Fruit fly (Drosophila melanogaster) whole organism, embryonic: ENCODE data around the gene CG1998.
A peak's percentile ranks its signal among the peaks of the same experiment; 100 is the strongest.

Source experiments
- Abd-B ChIP-seq: fragments of 200-800 bp; sonication (Bioruptor generic); optimal IDR thresholded peaks from 2 replicates; lab custom pipeline; 2018; ENCODE audit warnings: missing biosample characterization, mild to moderate bottlenecking, missing genetic modification characterization, moderate library complexity
- CG11456 ChIP-seq: fragments of 200-800 bp; sonication (Bioruptor generic); IDR thresholded peaks from 3 replicates; pipeline ENCODE4 v1.3.6; 2022; ENCODE audit warnings: missing biosample characterization, missing genetic modification characterization
- CG11560 ChIP-seq: fragments of 200-800 bp; sonication (Bioruptor generic); IDR thresholded peaks from 3 replicates; pipeline ENCODE4 v1.3.6; 2022; ENCODE audit warnings: missing biosample characterization, missing genetic modification characterization
- CG12104 ChIP-seq: fragments of 200-800 bp; sonication (Bioruptor generic); optimal IDR thresholded peaks from 3 replicates; lab custom pipeline; 2016; ENCODE audit warnings: missing biosample characterization, missing genetic modification characterization
- CG12236 ChIP-seq: fragments of 200-800 bp; sonication (Bioruptor generic); optimal IDR thresholded peaks from 2 replicates; lab custom pipeline; 2016; ENCODE audit warnings: missing biosample characterization, missing genetic modification characterization
- CG13424 ChIP-seq: fragments of 200-800 bp; sonication (Bioruptor generic); optimal IDR thresholded peaks from 2 replicates; lab custom pipeline; 2019; ENCODE audit warnings: missing biosample characterization, mild to moderate bottlenecking, missing genetic modification characterization, moderate library complexity
- CG18599 ChIP-seq: fragments of 200-800 bp; sonication (Bioruptor generic); optimal IDR thresholded peaks from 3 replicates; lab custom pipeline; 2017; ENCODE audit warnings: missing biosample characterization, missing genetic modification characterization, mild to moderate bottlenecking, moderate library complexity, missing genetic modification reagents
- CG18619 ChIP-seq: fragments of 200-800 bp; sonication (Bioruptor generic); optimal IDR thresholded peaks from 3 replicates; lab custom pipeline; 2017; ENCODE audit warnings: missing biosample characterization, mild to moderate bottlenecking, missing genetic modification characterization
- CG2712 ChIP-seq: fragments of 200-800 bp; optimal IDR thresholded peaks from 3 replicates; lab custom pipeline; 2019; ENCODE audit warnings: missing biosample characterization, mild to moderate bottlenecking, missing genetic modification characterization, moderate library complexity
- CG31224 ChIP-seq: fragments of 200-800 bp; sonication (Bioruptor generic); IDR thresholded peaks from 2 replicates; pipeline ENCODE4 v1.3.6; 2022; ENCODE audit warnings: missing biosample characterization, missing genetic modification characterization
- CG31441 ChIP-seq: fragments of 200-800 bp; sonication (Bioruptor generic); IDR thresholded peaks from 2 replicates; pipeline ENCODE4 v1.3.6; 2022; ENCODE audit warnings: missing biosample characterization, missing genetic modification characterization
- CG32532 ChIP-seq: fragments of 200-800 bp; sonication (Bioruptor generic); IDR thresholded peaks from 2 replicates; pipeline ENCODE4 v1.3.6; 2022; ENCODE audit warnings: missing biosample characterization, missing genetic modification characterization
- CG6272 ChIP-seq: fragments of 200-800 bp; sonication (Bioruptor generic); IDR thresholded peaks from 2 replicates; pipeline ENCODE4 v1.3.6; 2022; ENCODE audit warnings: missing biosample characterization, missing genetic modification characterization
- CG7745 ChIP-seq: fragments of 200-800 bp; sonication (Bioruptor generic); optimal IDR thresholded peaks from 2 replicates; lab custom pipeline; 2018; ENCODE audit warnings: missing biosample characterization, mild to moderate bottlenecking, missing genetic modification characterization, moderate library complexity
- CG7987 ChIP-seq: fragments of 200-800 bp; sonication (Bioruptor generic); optimal IDR thresholded peaks from 2 replicates; lab custom pipeline; 2018; ENCODE audit warnings: missing biosample characterization, mild to moderate bottlenecking, missing genetic modification characterization, moderate library complexity
- CG8765 ChIP-seq: fragments of 200-800 bp; sonication (Bioruptor generic); IDR thresholded peaks from 2 replicates; pipeline ENCODE4 v1.3.6; 2022; ENCODE audit warnings: missing biosample characterization, missing genetic modification characterization
- CG9817 ChIP-seq: fragments of 200-800 bp; sonication (Bioruptor generic); optimal IDR thresholded peaks from 2 replicates; lab custom pipeline; 2018; ENCODE audit warnings: missing biosample characterization, mild to moderate bottlenecking, missing genetic modification characterization, moderate library complexity
- CHES-1-like ChIP-seq: fragments of 200-800 bp; sonication (Bioruptor generic); optimal IDR thresholded peaks from 2 replicates; lab custom pipeline; 2016; ENCODE audit warnings: missing biosample characterization, missing genetic modification characterization
- CTCF ChIP-seq: fragments of 200-800 bp; sonication (Bioruptor generic); optimal IDR thresholded peaks from 2 replicates; lab custom pipeline; 2017; ENCODE audit warnings: missing biosample characterization, mild to moderate bottlenecking, missing genetic modification characterization, moderate library complexity
- Camta ChIP-seq: fragments of 200-800 bp; sonication (Bioruptor generic); optimal IDR thresholded peaks from 2 replicates; lab custom pipeline; 2016; ENCODE audit warnings: missing biosample characterization, missing genetic modification characterization
- CoRest ChIP-seq: fragments of 200-800 bp; sonication (Bioruptor generic); optimal IDR thresholded peaks from 3 replicates; lab custom pipeline; 2018; ENCODE audit warnings: missing biosample characterization, mild to moderate bottlenecking, missing genetic modification characterization, moderate library complexity
- Ets97D ChIP-seq: fragments of 200-800 bp; sonication (Bioruptor generic); optimal IDR thresholded peaks from 3 replicates; lab custom pipeline; 2016; ENCODE audit warnings: missing biosample characterization, missing genetic modification characterization
- HLH4C ChIP-seq: fragments of 200-800 bp; sonication (Bioruptor generic); IDR thresholded peaks from 3 replicates; pipeline ENCODE4 v1.3.6; 2022; ENCODE audit warnings: missing biosample characterization, missing genetic modification characterization; ENCODE audit not compliant: partially characterized antibody
- HLH54F ChIP-seq: fragments of 200-800 bp; sonication (Bioruptor generic); optimal IDR thresholded peaks from 3 replicates; lab custom pipeline; 2016; ENCODE audit warnings: missing biosample characterization, missing genetic modification characterization
- HLHmδ ChIP-seq: fragments of 200-800 bp; sonication (Bioruptor generic); optimal IDR thresholded peaks from 2 replicates; lab custom pipeline; 2018; ENCODE audit warnings: missing biosample characterization, mild to moderate bottlenecking, missing genetic modification characterization, moderate library complexity
- Hr78 ChIP-seq, 2 experiments: fragments of 200-800 bp in 1 of 2; fragments of >200 bp in 1 of 2; sonication (Bioruptor generic) in 1 of 2; optimal IDR thresholded peaks; 2 replicates each; lab custom pipeline; 2017 to 2019; ENCODE audit warnings: missing biosample characterization in 2 of 2, missing genetic modification characterization in 2 of 2, mild to moderate bottlenecking in 1 of 2, moderate library complexity in 1 of 2
- MESR4 ChIP-seq: fragments of 200-800 bp; sonication (Bioruptor generic); optimal IDR thresholded peaks from 2 replicates; lab custom pipeline; 2018; ENCODE audit warnings: missing biosample characterization, mild to moderate bottlenecking, missing genetic modification characterization, moderate library complexity
- Myb ChIP-seq: fragments of 200-800 bp; sonication (Bioruptor generic); optimal IDR thresholded peaks from 2 replicates; lab custom pipeline; 2016; ENCODE audit warnings: missing biosample characterization, missing genetic modification characterization
- NK7.1 ChIP-seq: fragments of 200-800 bp; sonication (Bioruptor generic); optimal IDR thresholded peaks from 3 replicates; lab custom pipeline; 2016; ENCODE audit warnings: missing biosample characterization, missing genetic modification characterization
- Oli ChIP-seq: fragments of 200-800 bp; sonication (Bioruptor generic); optimal IDR thresholded peaks from 2 replicates; lab custom pipeline; 2018; ENCODE audit warnings: missing biosample characterization, mild to moderate bottlenecking, missing genetic modification characterization, moderate library complexity
- Ravus ChIP-seq: fragments of 200-800 bp; sonication (Bioruptor generic); IDR thresholded peaks from 2 replicates; pipeline ENCODE4 v1.3.6; 2022; ENCODE audit warnings: missing biosample characterization, missing genetic modification characterization
- Sry-β ChIP-seq: fragments of 200-800 bp; sonication (Bioruptor generic); optimal IDR thresholded peaks from 2 replicates; lab custom pipeline; 2018; ENCODE audit warnings: missing biosample characterization, mild to moderate bottlenecking, missing genetic modification characterization, moderate library complexity
- Stat92E ChIP-seq, 3 experiments: fragments of >200 bp in 2 of 3; fragments of 200-800 bp in 1 of 3; sonication (Bioruptor generic) in 1 of 3; optimal IDR thresholded peaks; 2 replicates each; lab custom pipeline; 2017 to 2019; ENCODE audit warnings: missing biosample characterization in 3 of 3, missing genetic modification characterization in 3 of 3, mild to moderate bottlenecking in 1 of 3, moderate library complexity in 1 of 3
- chm ChIP-seq: fragments of 200-800 bp; sonication (Bioruptor generic); IDR thresholded peaks from 2 replicates; pipeline ENCODE4 v1.3.6; 2022; ENCODE audit warnings: missing biosample characterization, missing genetic modification characterization
- croc ChIP-seq: fragments of 200-800 bp; sonication (Bioruptor generic); conservative IDR thresholded peaks from 3 replicates; pipeline ENCODE4 v1.3.6; 2022; ENCODE audit warnings: missing biosample characterization, missing genetic modification characterization
- disco-r ChIP-seq: fragments of 200-800 bp; sonication (Bioruptor generic); optimal IDR thresholded peaks from 2 replicates; lab custom pipeline; 2016; ENCODE audit warnings: missing biosample characterization, missing genetic modification characterization
- dmrt99B ChIP-seq: fragments of 200-800 bp; sonication (Bioruptor generic); optimal IDR thresholded peaks from 2 replicates; lab custom pipeline; 2018; ENCODE audit warnings: missing biosample characterization, mild to moderate bottlenecking, missing genetic modification characterization, moderate library complexity
- dpn ChIP-seq, 2 experiments: fragments of 200-800 bp; sonication (Bioruptor generic); optimal IDR thresholded peaks; 3 replicates each; lab custom pipeline; 2016; ENCODE audit warnings: missing biosample characterization in 2 of 2, missing genetic modification characterization in 2 of 2
- dysf ChIP-seq: fragments of 200-800 bp; sonication (Bioruptor generic); IDR thresholded peaks from 3 replicates; pipeline ENCODE4 v1.3.6; 2022; ENCODE audit warnings: missing biosample characterization, missing genetic modification characterization
- ems ChIP-seq: fragments of 200-800 bp; sonication (Bioruptor generic); optimal IDR thresholded peaks from 3 replicates; lab custom pipeline; 2016; ENCODE audit warnings: missing biosample characterization, missing genetic modification characterization
- esg ChIP-seq: fragments of 200-800 bp; sonication (Bioruptor generic); conservative IDR thresholded peaks from 2 replicates; pipeline ENCODE4 v1.3.6; 2022; ENCODE audit warnings: missing biosample characterization, missing genetic modification characterization
- fd96Cb ChIP-seq: fragments of 200-800 bp; sonication (Bioruptor generic); optimal IDR thresholded peaks from 2 replicates; lab custom pipeline; 2018; ENCODE audit warnings: missing biosample characterization, mild to moderate bottlenecking, missing genetic modification characterization, moderate library complexity
- ham ChIP-seq: fragments of 200-800 bp; sonication (Bioruptor generic); IDR thresholded peaks from 2 replicates; pipeline ENCODE4 v1.3.6; 2022; ENCODE audit warnings: missing biosample characterization, missing genetic modification characterization
- hth ChIP-seq: fragments of >200 bp; optimal IDR thresholded peaks from 2 replicates; lab custom pipeline; 2017; ENCODE audit warnings: inconsistent platforms
- pan ChIP-seq, 4 experiments: fragments of >200 bp in 3 of 4; fragments of 200-800 bp in 1 of 4; sonication (Bioruptor generic) in 1 of 4; optimal IDR thresholded peaks in 3 of 4; IDR thresholded peaks in 1 of 4; 2 replicates each; pipeline versions ENCODE4 v1.3.6 to Lab custom; 2017 to 2022; ENCODE audit warnings: missing biosample characterization in 2 of 4, missing genetic modification characterization in 2 of 4, mixed read lengths in 1 of 4
- row ChIP-seq: fragments of 200-800 bp; sonication (Bioruptor generic); IDR thresholded peaks from 3 replicates; pipeline ENCODE4 v1.3.6; 2022; ENCODE audit warnings: missing biosample characterization, missing genetic modification characterization
- sens-2 ChIP-seq: fragments of 200-800 bp; sonication (Bioruptor generic); IDR thresholded peaks from 2 replicates; pipeline ENCODE4 v1.3.6; 2022; ENCODE audit warnings: missing biosample characterization, missing genetic modification characterization
- slou ChIP-seq: fragments of 200-800 bp; sonication (Bioruptor generic); optimal IDR thresholded peaks from 3 replicates; lab custom pipeline; 2016; ENCODE audit warnings: missing biosample characterization, missing genetic modification characterization
- stwl ChIP-seq: fragments of 200-800 bp; sonication (Bioruptor generic); optimal IDR thresholded peaks from 3 replicates; lab custom pipeline; 2018; ENCODE audit warnings: missing biosample characterization, mild to moderate bottlenecking, missing genetic modification characterization, moderate library complexity
- unc-4 ChIP-seq: fragments of 200-800 bp; sonication (Bioruptor generic); IDR thresholded peaks from 2 replicates; pipeline ENCODE4 v1.3.6; 2022; ENCODE audit warnings: missing biosample characterization, missing genetic modification characterization; ENCODE audit not compliant: partially characterized antibody
- zfh2 ChIP-seq: fragments of 200-800 bp; sonication (Bioruptor generic); optimal IDR thresholded peaks from 2 replicates; lab custom pipeline; 2016; ENCODE audit warnings: missing biosample characterization, missing genetic modification characterization

The CG1998 gene

dm6 chrX:13450754-13451153, 37.9 kb upstream of the CG1998 start (continued):
- no peak for TF ChIP-seq CG18599 (GFP tag; lab: Kevin White, UChicago)
- TF ChIP-seq stwl (tag; lab: Kevin White, UChicago), result no peak
- TF ChIP-seq CG7987 (GFP tag; lab: Kevin White, UChicago), result no peak
- TF ChIP-seq disco-r (GFP tag; lab: Kevin White, UChicago), result no peak
- peak; percentile 40 for TF ChIP-seq CG2712 (tag; lab: Kevin White, UChicago)
- TF ChIP-seq pan (optimal IDR thresholded peaks at IDR 0.05; lab: Kevin White, UChicago), result no peak
- TF ChIP-seq pan (GFP tag; optimal IDR thresholded peaks at IDR 0.05 in 1 of 2, IDR thresholded peaks at IDR 0.05 in 1 of 2), result no peak
- TF ChIP-seq CG18619 (GFP tag; lab: Kevin White, UChicago), result peak; percentile 7
- TF ChIP-seq Oli, result peak; percentile 48
- TF ChIP-seq chm (GFP tag; lab: Robert Waterston, UW), result no peak
- no peak for TF ChIP-seq Myb (GFP tag; lab: Kevin White, UChicago)
- no peak for TF ChIP-seq unc-4
- peak; percentile 28; the same call in 1 of the 2 replicates for TF ChIP-seq CG31441 (GFP tag; lab: Robert Waterston, UW)
- no peak for TF ChIP-seq CG7745 (tag; lab: Kevin White, UChicago)
- 0 out of 2 replicates have a peak, but pooled peaks have one; percentile 17 for TF ChIP-seq esg (GFP tag; lab: Robert Waterston, UW)
- TF ChIP-seq CG9817, result no peak
- no peak for TF ChIP-seq CG11560 (tag; lab: Robert Waterston, UW)
- TF ChIP-seq Sry-β (GFP tag; lab: Kevin White, UChicago), result no peak
- no peak for TF ChIP-seq hth (lab: Kevin White, UChicago)
- TF ChIP-seq dmrt99B (tag; lab: Kevin White, UChicago), result peak; percentile 48
- no peak for TF ChIP-seq ham (GFP tag; lab: Robert Waterston, UW)
- no peak for TF ChIP-seq CG8765 (GFP tag; lab: Robert Waterston, UW)
- TF ChIP-seq CHES-1-like (GFP tag; lab: Kevin White, UChicago), result no peak
- TF ChIP-seq Ets97D, result no peak
- TF ChIP-seq slou, result no peak
- no peak for TF ChIP-seq HLH4C (GFP tag; lab: Robert Waterston, UW)
- TF ChIP-seq HLHmδ (GFP tag; lab: Kevin White, UChicago), result no peak
- no peak for TF ChIP-seq Hr78 (GFP tag; optimal IDR thresholded peaks at IDR 0.05; lab: Kevin White, UChicago)
- peak; percentile 7 for TF ChIP-seq fd96Cb (tag; lab: Kevin White, UChicago)
- TF ChIP-seq CG12236 (GFP tag; lab: Kevin White, UChicago), result no peak
- TF ChIP-seq sens-2 (GFP tag; lab: Robert Waterston, UW), result no peak
- no peak for TF ChIP-seq CG11456 (GFP tag; lab: Robert Waterston, UW)
- TF ChIP-seq Abd-B (GFP tag; lab: Kevin White, UChicago), result peak; percentile 1
- TF ChIP-seq NK7.1 (GFP tag; lab: Kevin White, UChicago), result no peak
- no peak for TF ChIP-seq CG12104 (GFP tag; lab: Kevin White, UChicago)
- no peak for TF ChIP-seq dpn (GFP tag; optimal IDR thresholded peaks at IDR 0.05; lab: Kevin White, UChicago)
- TF ChIP-seq HLH54F, result no peak
- no peak for TF ChIP-seq Stat92E (GFP tag; optimal IDR thresholded peaks at IDR 0.05; lab: Kevin White, UChicago)
- peak; percentile 27 for TF ChIP-seq CG13424
- TF ChIP-seq Ravus (GFP tag; lab: Robert Waterston, UW), result no peak
- no peak for TF ChIP-seq CG31224 (GFP tag; lab: Robert Waterston, UW)
- no peak for TF ChIP-seq CG6272
- TF ChIP-seq row, result 0 out of 3 replicates have a peak, but pooled peaks have one; percentile 30
- no peak for TF ChIP-seq CG32532 (GFP tag; lab: Robert Waterston, UW)
- no peak for TF ChIP-seq Camta (GFP tag; lab: Kevin White, UChicago)
- TF ChIP-seq croc (GFP tag; lab: Robert Waterston, UW), result no peak; the same call in 2 of the 3 replicates
- TF ChIP-seq CoRest (tag; lab: Kevin White, UChicago), result peak; percentile 51
- no peak for TF ChIP-seq dysf (GFP tag; lab: Robert Waterston, UW)
- TF ChIP-seq MESR4 (GFP tag; lab: Kevin White, UChicago), result no peak
- TF ChIP-seq ems, result no peak
- TF ChIP-seq CTCF (GFP tag; lab: Kevin White, UChicago), result no peak
- no peak for TF ChIP-seq zfh2
